Worm (Caenorhabditis elegans): ENCODE results near the gene B0361.4.

Gene B0361.4

ce11 chrIII:7281179-7281578, 22.4 kb downstream of the B0361.4 start, which contains the start of gene B0361.3:
Gene B0361.3, plus strand, starts transcription at chrIII:7281462.
- TF ChIP-seq B0310.2 (tag; optimal IDR thresholded peaks at IDR 0.05) (no peak), ama-1 (optimal IDR thresholded peaks at IDR 0.05) (no peak), ceh-36 (tag; optimal IDR thresholded peaks at IDR 0.05) (no peak), hmbx-1 (tag; optimal IDR thresholded peaks at IDR 0.05) (no peak), scrt-1 (GFP tag; IDR thresholded peaks at IDR 0.05) (no peak), tra-4 (tag; optimal IDR thresholded peaks at IDR 0.05) (no peak), flt-1 (GFP tag; IDR thresholded peaks at IDR 0.05) (no peak), sea-1 (GFP tag; conservative IDR thresholded peaks at IDR 0.05) (no peak), hmg-4 (GFP tag; optimal IDR thresholded peaks at IDR 0.05) (no peak), pes-1 (GFP tag; IDR thresholded peaks at IDR 0.05) (no peak), aly-1 (tag; optimal IDR thresholded peaks at IDR 0.05) (no peak), ceh-13 (GFP tag; optimal IDR thresholded peaks at IDR 0.05) (no peak), tbx-37 (GFP tag; conservative IDR thresholded peaks at IDR 0.05) (no peak), hnd-1 (tag; optimal IDR thresholded peaks at IDR 0.05) (no peak), tbx-11 (GFP tag; IDR thresholded peaks at IDR 0.05) (no peak), F13C5.2 (tag; optimal IDR thresholded peaks at IDR 0.05) (no peak), ets-7 (tag; optimal IDR thresholded peaks at IDR 0.05) (no peak)

ce11 chrIII:7285783-7286182, 27.0 kb downstream of the B0361.4 start, which contains the start of gene pho-5:
Gene pho-5, minus strand, starts transcription at chrIII:7285883.
- TF ChIP-seq tra-4 (tag; optimal IDR thresholded peaks at IDR 0.05): no peak
- TF ChIP-seq hnd-1 (tag; optimal IDR thresholded peaks at IDR 0.05): no peak
- no peak for TF ChIP-seq tbx-11 (GFP tag; IDR thresholded peaks at IDR 0.05)
- TF ChIP-seq ets-7 (tag; optimal IDR thresholded peaks at IDR 0.05): no peak
- TF ChIP-seq ceh-36 (tag; optimal IDR thresholded peaks at IDR 0.05): no peak
- TF ChIP-seq tbx-37 (GFP tag; conservative IDR thresholded peaks at IDR 0.05): no peak
- no peak for TF ChIP-seq B0310.2 (tag; optimal IDR thresholded peaks at IDR 0.05)
- TF ChIP-seq ceh-13 (GFP tag; optimal IDR thresholded peaks at IDR 0.05): no peak

ce11 chrIII:7287503-7287902, 28.7 kb downstream of the B0361.4 start, which contains the start of gene ykt-6:
Gene ykt-6, minus strand, starts transcription at chrIII:7287603.
- no peak for TF ChIP-seq ama-1 (optimal IDR thresholded peaks at IDR 0.05)
- TF ChIP-seq hmbx-1 (tag; optimal IDR thresholded peaks at IDR 0.05): no peak

ce11 chrIII:7290462-7290861, 31.7 kb downstream of the B0361.4 start, which contains the start of gene algn-11:
Gene algn-11, minus strand, starts transcription at chrIII:7290562.
- no peak for TF ChIP-seq pes-1 (GFP tag; IDR thresholded peaks at IDR 0.05)

ce11 chrIII:7291216-7291615, 32.4 kb downstream of the B0361.4 start:
- TF ChIP-seq scrt-1 (GFP tag; IDR thresholded peaks at IDR 0.05): no peak
- TF ChIP-seq ceh-36 (tag; optimal IDR thresholded peaks at IDR 0.05): no peak
- no peak for TF ChIP-seq sea-1 (GFP tag; conservative IDR thresholded peaks at IDR 0.05)
- no peak for TF ChIP-seq flt-1 (GFP tag; IDR thresholded peaks at IDR 0.05)
- no peak for TF ChIP-seq B0310.2 (tag; optimal IDR thresholded peaks at IDR 0.05)
- TF ChIP-seq ama-1 (optimal IDR thresholded peaks at IDR 0.05): no peak
- TF ChIP-seq pes-1 (GFP tag; IDR thresholded peaks at IDR 0.05): no peak
- no peak for TF ChIP-seq ets-7 (tag; optimal IDR thresholded peaks at IDR 0.05)
- TF ChIP-seq aly-1 (tag; optimal IDR thresholded peaks at IDR 0.05): no peak
- no peak for TF ChIP-seq tbx-37 (GFP tag; conservative IDR thresholded peaks at IDR 0.05)
- no peak for TF ChIP-seq tra-4 (tag; optimal IDR thresholded peaks at IDR 0.05)
- no peak for TF ChIP-seq hmbx-1 (tag; optimal IDR thresholded peaks at IDR 0.05)
- no peak for TF ChIP-seq ceh-13 (GFP tag; optimal IDR thresholded peaks at IDR 0.05)
- TF ChIP-seq hnd-1 (tag; optimal IDR thresholded peaks at IDR 0.05): no peak
- no peak for TF ChIP-seq F13C5.2 (tag; optimal IDR thresholded peaks at IDR 0.05)
- no peak for TF ChIP-seq tbx-11 (GFP tag; IDR thresholded peaks at IDR 0.05)
- no peak for TF ChIP-seq hmg-4 (GFP tag; optimal IDR thresholded peaks at IDR 0.05)

ce11 chrIII:7292569-7292968, 33.8 kb downstream of the B0361.4 start:
- TF ChIP-seq scrt-1 (GFP tag; IDR thresholded peaks at IDR 0.05): no peak
- no peak for TF ChIP-seq pes-1 (GFP tag; IDR thresholded peaks at IDR 0.05)
- no peak for TF ChIP-seq ceh-13 (GFP tag; optimal IDR thresholded peaks at IDR 0.05)

- TF ChIP-seq ama-1 (optimal IDR thresholded peaks at IDR 0.05) (no peak), ceh-13 (GFP tag; optimal IDR thresholded peaks at IDR 0.05) (no peak), hnd-1 (tag; optimal IDR thresholded peaks at IDR 0.05) (no peak), sea-1 (GFP tag; conservative IDR thresholded peaks at IDR 0.05) (no peak), F13C5.2 (tag; optimal IDR thresholded peaks at IDR 0.05) (no peak), pes-1 (GFP tag; IDR thresholded peaks at IDR 0.05) (no peak), hmg-4 (GFP tag; optimal IDR thresholded peaks at IDR 0.05) (no peak), scrt-1 (GFP tag; IDR thresholded peaks at IDR 0.05) (no peak), flt-1 (GFP tag; IDR thresholded peaks at IDR 0.05) (no peak), ets-7 (tag; optimal IDR thresholded peaks at IDR 0.05) (no peak), tra-4 (tag; optimal IDR thresholded peaks at IDR 0.05) (no peak), hmbx-1 (tag; optimal IDR thresholded peaks at IDR 0.05) (no peak)
Observed at ce11 chrIII:7293075-7293684, 34.4 kb downstream of the B0361.4 start, which contains the start of gene cwf-19L2. Gene cwf-19L2, plus strand, starts transcription at chrIII:7293634.

- no peak for TF ChIP-seq B0310.2 (tag; optimal IDR thresholded peaks at IDR 0.05)
- no peak for TF ChIP-seq ceh-36 (tag; optimal IDR thresholded peaks at IDR 0.05)
- no peak for TF ChIP-seq hmbx-1 (tag; optimal IDR thresholded peaks at IDR 0.05)
- TF ChIP-seq sea-1 (GFP tag; conservative IDR thresholded peaks at IDR 0.05): no peak
- no peak for TF ChIP-seq ama-1 (optimal IDR thresholded peaks at IDR 0.05)
- TF ChIP-seq flt-1 (GFP tag; IDR thresholded peaks at IDR 0.05): no peak
- TF ChIP-seq pes-1 (GFP tag; IDR thresholded peaks at IDR 0.05): no peak
- TF ChIP-seq tra-4 (tag; optimal IDR thresholded peaks at IDR 0.05): no peak
Observed at ce11 chrIII:7296092-7296668, 37.4 kb downstream of the B0361.4 start.
